Worm (Caenorhabditis elegans) whole organism, L3 larva: ENCODE data around the gene str-44.

Experiments
- ama-1 ChIP-seq: fragments of 150-350 bp; optimal IDR thresholded peaks from 2 replicates; lab custom pipeline; 2018
- ceh-16 ChIP-seq: sonication (generic microtip); optimal IDR thresholded peaks from 2 replicates; lab custom pipeline; 2017; ENCODE audit warnings: missing biosample characterization, missing genetic modification characterization
- ceh-82 ChIP-seq: fragments of 150-350 bp; optimal IDR thresholded peaks from 2 replicates; lab custom pipeline; 2014; ENCODE audit warnings: missing biosample characterization, missing genetic modification characterization
- ceh-9 ChIP-seq: sonication (generic microtip); optimal IDR thresholded peaks from 2 replicates; lab custom pipeline; 2018; ENCODE audit warnings: missing biosample characterization, missing genetic modification characterization
- egl-27 ChIP-seq: sonication (generic microtip); optimal IDR thresholded peaks from 4 replicates; lab custom pipeline; 2017; ENCODE audit warnings: missing biosample characterization, missing genetic modification reagents, missing genetic modification characterization
- jun-1 ChIP-seq: fragments of 150-350 bp; optimal IDR thresholded peaks from 2 replicates; lab custom pipeline; 2014; ENCODE audit warnings: missing biosample characterization, missing genetic modification reagents, missing genetic modification characterization
- nhr-25 ChIP-seq: sonication (generic microtip); optimal IDR thresholded peaks from 2 replicates; lab custom pipeline; 2017; ENCODE audit warnings: missing biosample characterization, missing genetic modification characterization
- pha-4 ChIP-seq: fragments of 150-350 bp; optimal IDR thresholded peaks from 2 replicates; lab custom pipeline; 2014; ENCODE audit warnings: missing biosample characterization, missing genetic modification reagents, missing genetic modification characterization
- pqm-1 ChIP-seq: fragments of 150-350 bp; optimal IDR thresholded peaks from 2 replicates; lab custom pipeline; 2017; ENCODE audit warnings: missing biosample characterization, missing genetic modification characterization, inconsistent platforms
- unc-39 ChIP-seq: sonication (generic microtip); optimal IDR thresholded peaks from 4 replicates; lab custom pipeline; 2017; ENCODE audit warnings: missing biosample characterization, missing genetic modification characterization
- zag-1 ChIP-seq: fragments of 150-350 bp; optimal IDR thresholded peaks from 2 replicates; lab custom pipeline; 2014; ENCODE audit warnings: missing biosample characterization, missing genetic modification characterization

ce11 chrIV:7166553-7166952 lies 10.4 kb upstream of the str-44 start, which contains the start of gene C42D4.18:
- TF ChIP-seq jun-1 (no peak), zag-1 (tag; lab: Kevin White, UChicago) (no peak), ceh-16 (tag; lab: Kevin White, UChicago) (no peak), pha-4 (tag; lab: Kevin White, UChicago) (no peak), ama-1 (no peak), pqm-1 (no peak), ceh-9 (tag; lab: Kevin White, UChicago) (no peak), unc-39 (tag; lab: Kevin White, UChicago) (no peak), ceh-82 (tag; lab: Kevin White, UChicago) (no peak), nhr-25 (tag; lab: Kevin White, UChicago) (no peak), egl-27 (tag; lab: Kevin White, UChicago) (no peak)
